Fruit fly (Drosophila melanogaster) ovary, adult (tissue): Measurements from ENCODE around the gene Fpgs1.

Experiments
- CG17801 ChIP-seq: fragments of 200-800 bp; optimal IDR thresholded peaks from 2 replicates; lab custom pipeline; 2019; ENCODE audit warnings: missing biosample characterization, mild to moderate bottlenecking, missing genetic modification characterization, moderate library complexity; ENCODE audit not compliant: partially characterized antibody

Gene Fpgs1

DNA sequence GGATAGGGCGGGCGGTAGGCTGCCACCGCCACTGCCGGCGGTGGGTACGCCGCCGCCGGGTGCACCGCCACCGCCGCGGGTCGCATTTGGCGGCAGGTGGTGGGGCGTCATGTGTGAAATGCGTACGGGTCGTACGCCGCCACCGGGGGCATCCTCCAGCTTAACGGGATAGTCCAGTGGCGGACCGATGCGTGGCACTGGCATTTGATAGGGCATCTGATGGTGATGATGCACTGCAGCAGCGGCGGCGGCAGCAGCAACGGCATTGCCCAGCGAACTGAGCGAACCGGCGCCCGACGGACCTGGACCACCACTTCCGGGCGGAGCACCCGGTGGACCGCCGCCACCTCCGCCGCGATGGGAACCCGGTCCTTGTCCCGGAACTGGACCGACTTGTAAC, 29.8 kb upstream of the Fpgs1 start:
- TF ChIP-seq CG17801, result no peak

DNA sequence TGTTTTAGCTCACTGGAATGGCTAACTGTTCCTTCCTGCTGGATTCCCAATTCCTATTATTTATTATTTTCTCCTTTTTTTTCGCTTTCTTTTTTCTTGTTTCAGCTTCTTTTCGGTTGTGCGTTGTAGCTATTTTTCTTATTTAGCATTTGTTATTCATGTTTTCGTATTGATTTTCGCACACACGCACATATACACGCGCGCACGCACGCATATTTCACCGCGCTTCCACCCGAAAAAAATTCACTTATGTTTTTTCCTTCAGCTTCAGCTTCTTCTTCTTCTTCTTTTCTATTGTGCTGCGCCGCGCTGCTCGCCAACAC, 29.0 kb upstream of the Fpgs1 start:
- no peak for TF ChIP-seq CG17801

DNA sequence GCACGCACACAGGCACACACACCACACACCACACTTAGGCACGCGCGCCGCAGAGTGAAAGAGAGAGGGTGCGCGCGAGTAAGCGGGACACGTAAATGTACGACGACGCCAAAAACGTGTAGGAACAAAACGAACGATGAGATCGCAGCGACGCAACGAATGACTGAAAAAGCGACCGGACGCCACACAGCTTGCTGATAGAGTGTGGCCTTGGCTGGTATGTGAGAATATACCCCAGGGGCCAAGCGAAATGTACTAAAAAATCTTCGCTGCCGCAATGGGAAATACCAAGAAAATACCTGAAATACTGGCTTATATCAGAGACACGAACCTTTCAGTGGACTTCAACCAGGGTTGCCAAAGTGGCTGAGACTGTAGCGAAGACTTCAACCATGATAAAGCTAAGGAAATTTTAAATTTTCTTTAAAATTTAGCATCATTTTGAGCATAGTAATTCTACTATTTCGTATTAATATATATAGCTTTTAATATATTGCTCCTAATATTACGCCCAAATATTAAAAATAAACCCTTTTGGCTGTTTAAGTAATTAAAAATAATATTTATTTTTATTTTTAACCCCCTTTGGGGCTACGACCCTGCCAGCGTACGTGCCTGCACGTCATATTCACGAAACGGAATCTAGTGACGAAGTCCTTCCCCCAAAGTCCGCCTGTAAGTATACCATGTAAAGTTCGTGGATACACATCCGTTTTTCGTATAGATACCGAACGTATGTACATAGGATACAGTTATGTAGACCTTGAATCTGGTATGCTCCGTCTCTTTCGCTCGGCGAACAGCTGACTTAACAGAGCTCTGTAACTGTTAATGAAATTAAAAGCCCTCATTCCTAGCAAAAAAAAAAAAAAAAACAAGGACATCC, 28.4 kb upstream of the Fpgs1 start, which contains the start of gene Pits:
Pits (minus strand) TSS at position 210 of the 886 bp plus-strand sequence.
- peak; percentile 82 for TF ChIP-seq CG17801

DNA sequence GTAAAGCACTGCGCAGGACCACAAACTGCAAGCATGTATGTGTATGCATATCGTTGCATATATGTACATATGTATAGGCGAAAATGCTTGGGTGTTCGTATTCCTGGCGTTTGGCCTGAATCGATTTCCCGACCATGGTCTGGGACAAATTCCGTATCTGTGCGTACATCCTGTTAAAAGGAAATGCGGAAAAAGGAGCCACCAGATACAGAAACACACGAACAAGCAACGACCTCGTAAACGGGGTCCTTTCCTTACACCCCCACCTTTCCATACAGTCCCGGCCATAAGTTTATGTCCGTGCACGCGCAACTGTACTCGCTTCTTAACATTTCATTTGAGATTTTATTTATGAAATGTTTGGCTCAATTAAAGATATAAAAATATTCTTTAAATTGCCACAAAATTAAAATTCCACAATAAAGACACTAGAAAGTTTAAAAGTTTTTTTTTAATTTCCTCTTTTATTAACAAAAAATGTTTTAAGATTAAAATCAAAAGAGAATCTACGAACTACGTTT, 27.7 kb upstream of the Fpgs1 start:
- no peak for TF ChIP-seq CG17801

DNA sequence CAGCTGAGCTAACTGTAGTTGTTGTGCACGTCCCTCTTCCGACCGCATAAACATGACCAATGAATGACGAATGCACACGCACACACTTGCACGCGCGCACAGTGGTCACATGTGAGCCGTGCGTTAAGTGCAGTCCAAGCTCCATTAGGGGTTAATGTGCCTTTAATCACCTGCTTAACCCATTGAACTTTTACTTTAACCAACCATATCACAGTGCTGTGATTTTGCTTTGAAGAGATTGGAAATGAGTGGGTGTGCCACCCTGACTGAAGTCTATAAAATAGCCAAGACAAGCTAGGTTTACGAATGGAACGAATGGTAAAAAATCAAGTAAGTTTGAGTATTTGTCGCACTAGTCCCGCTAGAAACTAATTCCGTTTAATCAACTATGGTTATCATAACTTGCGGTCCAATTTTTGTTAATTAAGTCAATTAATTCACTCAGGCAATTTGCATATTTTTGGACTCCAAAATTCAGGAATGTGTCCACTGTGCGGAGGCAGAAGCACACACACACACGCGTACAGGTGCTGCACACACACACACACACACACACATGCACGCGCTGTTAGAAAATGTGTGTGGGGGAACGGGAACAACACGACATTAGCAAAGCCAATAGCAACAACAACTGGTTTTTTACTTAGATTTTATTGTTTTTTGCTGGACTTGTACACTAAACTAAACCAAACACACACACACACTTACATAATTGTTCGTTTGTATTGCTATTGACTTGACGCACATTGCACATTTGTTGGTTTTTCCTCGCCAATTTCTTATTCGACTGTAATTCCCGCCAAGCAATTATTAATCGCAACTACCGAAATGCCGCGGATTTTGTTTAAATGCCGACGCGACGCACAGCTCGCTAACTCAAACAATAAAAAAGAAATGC, 20.2 kb upstream of the Fpgs1 start:
- peak; percentile 56 for TF ChIP-seq CG17801

DNA sequence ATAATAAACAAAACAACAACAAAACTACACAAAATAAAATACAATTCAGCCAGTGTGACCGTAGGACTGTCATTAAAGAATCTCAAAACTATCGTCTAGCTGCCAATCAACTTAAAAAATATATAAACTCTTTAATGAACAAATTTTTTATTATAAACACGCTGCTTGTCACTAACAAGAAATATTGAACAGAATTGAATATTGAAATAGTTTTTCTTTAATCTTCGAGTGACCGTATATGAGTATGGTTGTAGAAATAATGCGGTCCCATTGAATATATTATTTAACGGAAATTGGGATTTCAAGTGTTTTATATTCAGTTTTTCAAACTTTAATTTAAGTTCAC, 19.6 kb upstream of the Fpgs1 start, which contains the start of gene LIMK1:
LIMK1 (minus strand) TSS at position 73 of the 346 bp plus-strand sequence.
- TF ChIP-seq CG17801, result peak; percentile 14

DNA sequence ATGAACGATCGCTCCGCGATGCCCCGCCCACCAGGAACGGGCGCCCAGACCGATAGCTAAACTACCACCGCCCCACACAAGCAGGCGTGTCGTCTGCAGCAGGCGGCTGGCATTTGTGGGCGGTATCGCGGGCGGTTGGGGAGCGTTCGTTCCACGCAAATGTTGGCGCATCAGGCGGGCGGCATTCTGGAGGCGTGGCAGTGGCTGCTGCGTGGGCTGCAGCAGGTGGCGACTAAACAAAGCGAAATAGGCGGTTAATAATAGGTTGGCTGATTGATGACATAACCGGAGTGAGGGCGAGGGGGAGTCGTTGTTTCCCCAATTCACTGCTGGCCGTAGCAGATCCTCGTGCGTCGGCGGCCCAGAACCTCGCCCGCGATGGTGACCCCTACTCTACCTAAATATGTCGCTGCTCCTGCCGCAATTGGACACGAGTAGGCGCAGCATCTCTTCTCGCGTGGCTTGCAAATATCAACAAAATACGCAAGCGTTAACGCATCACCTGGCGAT, 16.5 kb upstream of the Fpgs1 start:
- no peak for TF ChIP-seq CG17801

DNA sequence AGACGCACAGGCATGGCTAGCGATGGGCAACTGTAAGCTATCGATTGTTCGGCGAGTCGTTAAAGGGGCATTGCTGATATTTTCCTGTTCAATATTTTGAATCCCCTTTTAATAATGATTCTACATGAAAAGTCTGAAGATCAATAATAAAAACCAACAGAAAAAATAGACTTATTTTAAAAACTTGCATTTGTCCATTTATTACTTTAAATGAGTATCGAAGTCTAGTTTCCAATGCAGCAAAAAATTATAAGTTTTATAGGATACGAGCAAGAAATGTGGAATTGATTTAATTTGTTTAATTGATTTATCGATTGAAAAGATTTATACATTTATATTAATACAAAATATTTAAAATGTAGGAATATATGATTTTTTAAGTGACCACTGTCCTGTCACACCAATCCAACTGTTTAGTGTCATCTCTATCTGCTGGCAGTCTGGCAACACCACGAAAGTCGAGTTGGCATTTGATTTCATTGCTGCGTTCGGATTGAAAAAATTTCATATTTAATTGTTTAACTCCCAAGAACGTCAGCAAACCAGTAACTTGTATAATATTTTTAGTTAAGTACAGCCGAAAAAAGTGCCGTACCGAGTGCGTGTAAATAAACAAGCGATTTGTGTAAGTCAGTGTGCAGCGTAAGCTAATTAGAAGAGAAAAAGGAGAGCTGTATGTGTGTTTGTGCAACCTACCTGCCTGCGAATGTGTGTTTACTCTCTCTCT, 15.9 kb upstream of the Fpgs1 start, which contains the start of the genes CG1824 and Sec16:
CG1824 (minus strand) TSS at position 15 of the 727 bp plus-strand sequence.
Sec16 (plus strand) TSS at position 438 of the 727 bp plus-strand sequence.
- no peak for TF ChIP-seq CG17801

DNA sequence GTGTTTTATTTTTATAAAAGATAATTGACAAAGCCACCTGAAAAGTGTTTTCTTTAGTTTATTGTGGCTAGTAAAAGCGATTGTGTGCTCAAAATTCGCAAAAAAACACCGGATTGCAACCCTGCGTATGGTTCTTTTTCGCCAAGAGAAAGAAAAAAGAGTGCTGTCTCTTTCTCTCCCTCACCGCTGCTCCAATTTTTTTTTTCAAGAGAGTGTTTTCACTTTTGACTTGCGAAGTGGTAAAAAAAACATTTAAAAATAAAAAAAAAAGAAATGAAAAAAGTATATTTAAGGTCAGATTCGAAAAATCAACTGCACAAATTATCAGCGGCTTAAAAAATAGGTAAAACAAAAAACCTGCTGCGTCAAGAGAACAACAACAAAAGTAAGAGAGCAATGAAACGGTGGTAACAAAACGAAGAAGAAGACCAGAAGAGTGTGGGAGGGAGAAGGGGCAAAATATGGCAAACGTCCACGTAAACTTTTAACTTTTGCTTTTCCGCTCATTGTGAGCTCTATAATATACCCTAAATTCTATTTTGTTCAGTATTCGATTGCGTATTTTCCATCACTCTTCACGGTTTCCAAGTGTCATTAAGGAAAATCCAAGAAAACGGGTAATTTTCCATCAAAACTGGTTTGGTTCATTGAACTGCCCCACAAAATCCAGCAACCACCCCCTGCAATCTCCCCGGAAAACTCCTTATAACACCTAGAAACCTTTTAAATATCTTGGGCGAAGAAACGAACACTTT, 15.1 kb upstream of the Fpgs1 start:
- peak; percentile 93 for TF ChIP-seq CG17801

DNA sequence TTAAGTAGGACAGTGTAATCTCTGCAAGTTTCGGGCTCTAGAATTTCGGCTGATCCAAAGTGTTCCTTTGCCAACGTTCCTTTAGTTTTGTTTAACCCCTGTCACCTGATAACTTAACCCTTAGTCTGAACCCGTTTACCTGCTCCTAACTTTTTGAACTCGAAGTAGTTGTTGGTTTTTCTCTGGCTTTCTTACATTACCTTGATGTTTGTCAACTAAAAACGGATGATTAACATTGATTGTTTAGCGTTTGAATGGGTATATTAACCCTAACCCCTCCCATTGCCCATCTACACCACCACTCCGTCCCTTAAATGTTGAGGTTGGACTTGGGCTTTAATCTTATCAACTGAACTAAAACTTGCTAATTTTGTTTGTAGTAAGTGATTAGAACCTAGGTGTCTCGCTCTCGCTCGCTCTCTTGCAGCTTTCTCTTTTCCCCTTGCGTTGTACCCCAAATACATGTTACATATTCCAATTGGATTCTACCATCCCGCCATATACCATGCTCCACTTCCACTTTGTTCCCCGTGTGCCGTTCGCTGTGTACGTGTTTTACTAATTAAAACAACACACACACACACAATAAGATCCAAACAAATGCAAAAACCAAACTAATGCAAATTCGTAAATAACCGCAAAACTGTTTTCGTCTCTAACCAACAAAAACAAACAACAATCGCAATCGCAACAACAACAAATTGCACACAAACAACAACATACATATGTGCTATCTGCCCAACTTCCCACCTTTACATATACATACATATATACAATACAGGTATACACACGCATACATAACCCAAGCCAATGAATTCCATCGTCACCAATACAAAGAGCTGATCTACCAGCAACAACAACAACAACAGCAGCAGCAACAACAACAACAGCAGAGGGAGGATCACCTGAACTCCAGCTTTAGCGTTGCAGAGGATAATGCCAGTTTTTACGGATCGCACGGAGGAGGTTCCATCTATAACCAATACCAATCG, 10.6 kb upstream of the Fpgs1 start:
- TF ChIP-seq CG17801, result no peak

DNA sequence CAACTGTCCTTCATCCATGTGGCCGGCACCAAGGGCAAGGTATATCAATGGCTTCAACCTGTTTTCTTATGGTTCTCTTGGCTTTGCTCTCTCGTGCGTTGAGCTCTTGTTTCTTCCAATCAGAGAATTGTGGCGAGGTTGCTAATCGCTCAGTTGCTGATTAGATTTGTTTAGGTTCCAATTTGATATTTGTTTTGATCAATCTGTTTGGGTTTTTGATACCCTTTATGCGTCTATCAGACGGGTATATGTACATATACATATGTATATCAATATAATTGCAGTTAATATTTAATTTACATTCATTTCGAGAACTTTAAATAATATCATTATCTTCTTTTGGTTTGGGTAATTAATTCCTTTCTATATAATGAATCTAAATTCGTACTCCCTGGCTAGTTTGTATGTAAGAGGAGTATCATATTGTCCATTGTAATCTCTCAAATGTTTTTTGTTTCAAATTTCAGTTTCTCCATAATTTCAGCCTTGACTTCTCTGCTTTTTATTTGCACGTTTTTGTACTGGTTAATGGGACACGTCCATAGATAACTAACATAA, 1.7 kb downstream of the Fpgs1 start:
- no peak for TF ChIP-seq CG17801

DNA sequence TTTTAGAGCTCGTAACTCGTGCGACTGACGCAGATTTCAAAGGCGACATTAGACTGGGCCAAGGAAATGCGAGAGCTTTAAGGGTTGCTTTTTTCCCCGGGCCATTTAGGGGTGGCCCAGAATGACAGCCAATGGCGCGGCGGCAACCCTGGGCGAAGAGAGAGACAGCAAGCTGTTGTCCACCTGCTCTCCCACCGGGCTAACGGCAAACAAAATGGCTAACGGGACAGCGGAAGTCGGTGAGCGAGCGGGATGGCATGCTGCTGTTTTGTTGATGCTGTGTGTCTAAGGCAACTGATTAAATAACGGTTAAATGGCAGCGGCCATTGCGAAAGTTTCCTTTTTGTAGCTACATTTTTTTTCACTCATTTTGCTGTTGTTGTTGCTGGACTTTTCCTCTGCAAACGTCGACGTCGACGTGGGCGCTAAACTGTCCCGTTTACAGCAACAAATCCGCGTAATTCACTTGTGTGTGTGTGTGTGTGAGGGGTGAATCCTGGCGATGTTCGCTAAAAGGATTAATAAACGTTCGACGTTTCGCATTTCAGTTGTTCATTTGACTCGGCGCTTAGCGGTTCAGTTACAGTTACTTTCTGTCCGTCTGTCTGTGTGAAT, 4.2 kb downstream of the Fpgs1 start, which contains the start of gene CG11085:
CG11085 (plus strand) TSS at position 565 of the 615 bp plus-strand sequence.
- TF ChIP-seq CG17801, result no peak

DNA sequence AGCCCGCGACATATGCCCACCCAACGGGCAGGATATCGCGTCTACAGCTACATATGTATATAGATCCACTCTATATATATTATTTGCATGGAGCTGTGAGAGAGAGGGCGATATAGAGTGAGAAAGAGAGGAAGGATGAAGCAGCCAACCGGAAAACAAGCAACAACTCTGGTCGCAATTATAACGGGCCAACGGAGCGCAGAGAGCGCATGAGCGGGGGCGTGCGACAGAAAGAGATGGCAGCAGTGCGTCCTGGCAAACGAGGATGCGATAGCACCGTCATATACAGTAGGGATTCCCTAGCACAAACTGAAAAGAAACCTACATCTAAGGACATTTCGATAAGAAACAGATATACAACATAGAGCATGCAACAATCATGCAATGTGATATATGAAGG, 10.0 kb downstream of the Fpgs1 start:
- TF ChIP-seq CG17801, result no peak
